Worm (Caenorhabditis elegans): Measurements from ENCODE around the gene fsn-1.

DNA sequence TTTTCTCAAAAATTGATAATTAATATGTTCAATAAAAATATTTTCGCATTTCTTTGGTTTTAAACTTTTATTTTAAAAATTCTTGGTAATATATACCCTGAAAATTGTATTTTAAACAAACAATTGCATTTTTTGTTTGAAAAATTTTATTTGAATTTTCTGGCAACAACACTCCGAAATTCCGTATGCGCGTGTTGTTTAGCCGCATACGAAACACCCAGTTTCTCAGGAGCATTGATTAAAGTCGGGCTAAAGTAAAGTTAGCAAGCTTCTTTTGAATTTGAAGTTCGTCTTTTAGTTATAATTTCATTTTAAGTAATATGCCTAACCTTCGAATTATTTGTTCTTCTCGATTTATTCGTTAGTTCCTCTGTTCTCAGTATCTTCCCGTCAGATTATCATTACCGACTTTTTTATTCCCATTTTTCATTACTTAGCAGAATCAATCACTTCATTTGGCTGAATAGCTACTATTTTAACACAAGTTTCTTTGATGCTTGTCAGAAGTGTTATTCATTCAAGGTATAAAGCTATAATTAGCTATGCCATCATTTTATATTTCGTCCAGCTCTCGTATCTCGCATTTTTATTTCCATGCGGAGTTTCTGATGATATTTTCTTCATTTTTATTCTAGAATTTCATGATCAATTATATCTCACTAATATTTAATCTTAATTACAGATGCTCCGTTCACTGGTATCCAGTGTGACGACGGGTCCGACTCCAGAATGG lies 2.1 kb upstream of the fsn-1 start, which contains the start of gene mrps-18C:
- TF ChIP-seq ceh-18 (tag; optimal IDR thresholded peaks at IDR 0.05) (no peak), mec-3 (tag; optimal IDR thresholded peaks at IDR 0.05; ENCODE audit: borderline replicate concordance) (no peak), elt-4 (tag; optimal IDR thresholded peaks at IDR 0.05) (no peak), F13H6.1 (tag; optimal IDR thresholded peaks at IDR 0.05) (no peak), ama-1 (optimal IDR thresholded peaks at IDR 0.05) (no peak), ceh-22 (tag; optimal IDR thresholded peaks at IDR 0.05) (no peak), fkh-6 (tag; optimal IDR thresholded peaks at IDR 0.05) (no peak), ceh-31 (tag; optimal IDR thresholded peaks at IDR 0.05) (no peak)

Data from whole organism, late embryonic.